Fruit fly (Drosophila melanogaster) whole organism, embryonic: ENCODE data around the gene Lrch.

ENCODE experiments used
- Asciz ChIP-seq: fragments of 200-800 bp; sonication (Bioruptor generic); optimal IDR thresholded peaks from 2 replicates; lab custom pipeline; 2017; ENCODE audit warnings: missing biosample characterization, mild to moderate bottlenecking, missing genetic modification characterization, missing genetic modification reagents
- CG11398 ChIP-seq: fragments of 200-800 bp; sonication (Bioruptor generic); optimal IDR thresholded peaks from 2 replicates; lab custom pipeline; 2016; ENCODE audit warnings: missing biosample characterization, missing genetic modification characterization
- CG12071 ChIP-seq: fragments of 200-800 bp; sonication (Bioruptor generic); optimal IDR thresholded peaks from 3 replicates; lab custom pipeline; 2018; ENCODE audit warnings: missing biosample characterization, mild to moderate bottlenecking, missing genetic modification characterization
- CG12659 ChIP-seq: fragments of 200-800 bp; sonication (Bioruptor generic); optimal IDR thresholded peaks from 3 replicates; lab custom pipeline; 2017; ENCODE audit warnings: mild to moderate bottlenecking, missing biosample characterization, missing genetic modification reagents, missing genetic modification characterization
- CG13123 ChIP-seq: fragments of 200-800 bp; sonication (Bioruptor generic); optimal IDR thresholded peaks from 2 replicates; lab custom pipeline; 2016; ENCODE audit warnings: missing biosample characterization, missing genetic modification characterization
- CG1529 ChIP-seq: fragments of 200-800 bp; sonication (Bioruptor generic); optimal IDR thresholded peaks from 3 replicates; lab custom pipeline; 2018; ENCODE audit warnings: missing biosample characterization, missing genetic modification characterization
- CG17186 ChIP-seq: fragments of 200-800 bp; sonication (Bioruptor generic); optimal IDR thresholded peaks from 3 replicates; lab custom pipeline; 2017; ENCODE audit warnings: missing biosample characterization, missing genetic modification reagents, missing genetic modification characterization
- CG17361 ChIP-seq: fragments of 200-800 bp; sonication (Bioruptor generic); IDR thresholded peaks from 3 replicates; pipeline ENCODE4 v1.3.6; 2022; ENCODE audit warnings: missing biosample characterization, missing genetic modification characterization
- CG17912 ChIP-seq: fragments of 200-800 bp; sonication (Bioruptor generic); optimal IDR thresholded peaks from 2 replicates; lab custom pipeline; 2018; ENCODE audit warnings: missing biosample characterization, mild to moderate bottlenecking, missing genetic modification characterization
- CG18476 ChIP-seq: fragments of 200-800 bp; sonication (Bioruptor generic); optimal IDR thresholded peaks from 2 replicates; lab custom pipeline; 2016; ENCODE audit warnings: missing biosample characterization, mild to moderate bottlenecking, missing genetic modification characterization
- CG18599 ChIP-seq: fragments of 200-800 bp; sonication (Bioruptor generic); optimal IDR thresholded peaks from 3 replicates; lab custom pipeline; 2017; ENCODE audit warnings: missing biosample characterization, missing genetic modification characterization, mild to moderate bottlenecking, moderate library complexity, missing genetic modification reagents
- CG2889 ChIP-seq: fragments of 200-800 bp; sonication (Bioruptor generic); IDR thresholded peaks from 3 replicates; pipeline ENCODE4 v1.3.6; 2022; ENCODE audit warnings: missing biosample characterization, missing genetic modification characterization
- CG32532 ChIP-seq: fragments of 200-800 bp; sonication (Bioruptor generic); IDR thresholded peaks from 2 replicates; pipeline ENCODE4 v1.3.6; 2022; ENCODE audit warnings: missing biosample characterization, missing genetic modification characterization
- CG4404 ChIP-seq: fragments of 200-800 bp; sonication (Bioruptor generic); IDR thresholded peaks from 2 replicates; pipeline ENCODE4 v1.3.6; 2022; ENCODE audit warnings: missing biosample characterization, missing genetic modification characterization
- CG4820 ChIP-seq: fragments of 200-800 bp; sonication (Bioruptor generic); optimal IDR thresholded peaks from 3 replicates; lab custom pipeline; 2016; ENCODE audit warnings: missing biosample characterization, missing genetic modification characterization
- CG6765 ChIP-seq: fragments of 200-800 bp; sonication (Bioruptor generic); optimal IDR thresholded peaks from 3 replicates; lab custom pipeline; 2017; ENCODE audit warnings: missing biosample characterization, mild to moderate bottlenecking, missing genetic modification characterization
- CG6791 ChIP-seq: fragments of 200-800 bp; sonication (Bioruptor generic); IDR thresholded peaks from 3 replicates; pipeline ENCODE4 v1.3.6; 2022; ENCODE audit warnings: missing biosample characterization, missing genetic modification characterization; ENCODE audit not compliant: partially characterized antibody
- CG7357 ChIP-seq: fragments of 200-800 bp; sonication (Bioruptor generic); IDR thresholded peaks from 3 replicates; pipeline ENCODE4 v1.3.6; 2022; ENCODE audit warnings: missing biosample characterization, missing genetic modification characterization
- CG8478 ChIP-seq: fragments of >200 bp; optimal IDR thresholded peaks from 2 replicates; lab custom pipeline; 2018
- Dbx ChIP-seq: fragments of 200-800 bp; sonication (Bioruptor generic); IDR thresholded peaks from 3 replicates; pipeline ENCODE4 v1.3.6; 2022; ENCODE audit warnings: missing biosample characterization, missing genetic modification characterization
- E2f1 ChIP-seq: fragments of 200-800 bp; sonication (Bioruptor generic); IDR thresholded peaks from 2 replicates; pipeline ENCODE4 v1.3.6; 2022; ENCODE audit warnings: missing biosample characterization, missing genetic modification characterization
- H15 ChIP-seq: fragments of 200-800 bp; sonication (Bioruptor generic); IDR thresholded peaks from 3 replicates; pipeline ENCODE4 v1.3.6; 2022; ENCODE audit warnings: missing biosample characterization, missing genetic modification characterization
- Hsf ChIP-seq: fragments of 200-800 bp; sonication (Bioruptor generic); optimal IDR thresholded peaks from 3 replicates; lab custom pipeline; 2016; ENCODE audit warnings: missing biosample characterization, missing genetic modification characterization
- Mrtf ChIP-seq: fragments of 200-800 bp; sonication (Bioruptor generic); IDR thresholded peaks from 3 replicates; pipeline ENCODE4 v1.3.6; 2022; ENCODE audit warnings: missing biosample characterization, missing genetic modification characterization
- Myb ChIP-seq: fragments of 200-800 bp; sonication (Bioruptor generic); optimal IDR thresholded peaks from 2 replicates; lab custom pipeline; 2016; ENCODE audit warnings: missing biosample characterization, missing genetic modification characterization
- Pdp1 ChIP-seq, 2 experiments: fragments of 200-800 bp; sonication (Bioruptor generic); optimal IDR thresholded peaks; 3 replicates each; lab custom pipeline; 2016; ENCODE audit warnings: missing biosample characterization in 2 of 2, missing genetic modification characterization in 2 of 2, mild to moderate bottlenecking in 1 of 2, moderate library complexity in 1 of 2
- Rfx ChIP-seq: fragments of 200-800 bp; sonication (Bioruptor generic); IDR thresholded peaks from 2 replicates; pipeline ENCODE4 v1.3.6; 2022; ENCODE audit warnings: missing biosample characterization, missing genetic modification characterization
- Six4 ChIP-seq: fragments of 200-800 bp; sonication (Bioruptor generic); optimal IDR thresholded peaks from 2 replicates; lab custom pipeline; 2016; ENCODE audit warnings: missing biosample characterization, missing genetic modification characterization
- ara ChIP-seq: fragments of 200-800 bp; sonication (Bioruptor generic); IDR thresholded peaks from 2 replicates; pipeline ENCODE4 v1.3.6; 2022; ENCODE audit warnings: missing biosample characterization, missing genetic modification characterization
- bbx ChIP-seq: fragments of 200-800 bp; sonication (Bioruptor generic); IDR thresholded peaks from 2 replicates; pipeline ENCODE4 v1.3.6; 2022; ENCODE audit warnings: missing biosample characterization, missing genetic modification characterization; ENCODE audit not compliant: partially characterized antibody
- bcd ChIP-seq: fragments of 200-800 bp; sonication (Bioruptor generic); optimal IDR thresholded peaks from 2 replicates; lab custom pipeline; 2017; ENCODE audit warnings: missing biosample characterization, mild to moderate bottlenecking, missing genetic modification characterization
- chinmo ChIP-seq: fragments of 200-800 bp; sonication (Bioruptor generic); IDR thresholded peaks from 4 replicates; pipeline ENCODE4 v1.3.6; 2022; ENCODE audit warnings: missing biosample characterization, missing genetic modification characterization; ENCODE audit not compliant: partially characterized antibody
- cwo ChIP-seq: fragments of 200-800 bp; sonication (Bioruptor generic); optimal IDR thresholded peaks from 3 replicates; lab custom pipeline; 2017; ENCODE audit warnings: missing biosample characterization, missing genetic modification characterization, mild to moderate bottlenecking, moderate library complexity, missing genetic modification reagents
- da ChIP-seq: fragments of 200-800 bp; sonication (Bioruptor generic); optimal IDR thresholded peaks from 2 replicates; lab custom pipeline; 2016; ENCODE audit warnings: missing biosample characterization, missing genetic modification characterization
- dmrt11E ChIP-seq: fragments of 200-800 bp; sonication (Bioruptor generic); optimal IDR thresholded peaks from 3 replicates; lab custom pipeline; 2018; ENCODE audit warnings: missing biosample characterization, mild to moderate bottlenecking, missing genetic modification characterization, moderate library complexity
- ems ChIP-seq: fragments of 200-800 bp; sonication (Bioruptor generic); optimal IDR thresholded peaks from 3 replicates; lab custom pipeline; 2016; ENCODE audit warnings: missing biosample characterization, missing genetic modification characterization
- eyg ChIP-seq: fragments of 200-800 bp; sonication (Bioruptor generic); optimal IDR thresholded peaks from 3 replicates; lab custom pipeline; 2016; ENCODE audit warnings: missing biosample characterization, missing genetic modification characterization
- fd102C ChIP-seq: fragments of 200-800 bp; sonication (Bioruptor generic); optimal IDR thresholded peaks from 2 replicates; lab custom pipeline; 2018; ENCODE audit warnings: missing biosample characterization, mild to moderate bottlenecking, missing genetic modification characterization, moderate library complexity
- fd96Cb ChIP-seq: fragments of 200-800 bp; sonication (Bioruptor generic); optimal IDR thresholded peaks from 2 replicates; lab custom pipeline; 2018; ENCODE audit warnings: missing biosample characterization, mild to moderate bottlenecking, missing genetic modification characterization, moderate library complexity
- hb ChIP-seq: fragments of 200-800 bp; sonication (Bioruptor generic); IDR thresholded peaks from 3 replicates; pipeline ENCODE4 v1.3.6; 2022; ENCODE audit warnings: missing biosample characterization, missing genetic modification characterization; ENCODE audit not compliant: partially characterized antibody
- hth ChIP-seq: fragments of >200 bp; optimal IDR thresholded peaks from 2 replicates; lab custom pipeline; 2017; ENCODE audit warnings: inconsistent platforms
- mirr ChIP-seq: fragments of 200-800 bp; sonication (Bioruptor generic); optimal IDR thresholded peaks from 3 replicates; lab custom pipeline; 2018; ENCODE audit warnings: missing biosample characterization, mild to moderate bottlenecking, missing genetic modification characterization
- pan ChIP-seq, 4 experiments: fragments of >200 bp in 3 of 4; fragments of 200-800 bp in 1 of 4; sonication (Bioruptor generic) in 1 of 4; optimal IDR thresholded peaks in 3 of 4; IDR thresholded peaks in 1 of 4; 2 replicates each; pipeline versions ENCODE4 v1.3.6 to Lab custom; 2017 to 2022; ENCODE audit warnings: missing biosample characterization in 2 of 4, missing genetic modification characterization in 2 of 4, mixed read lengths in 1 of 4
- pb ChIP-seq: fragments of 200-800 bp; sonication (Bioruptor generic); optimal IDR thresholded peaks from 3 replicates; lab custom pipeline; 2016; ENCODE audit warnings: missing biosample characterization, missing genetic modification characterization
- repo ChIP-seq: fragments of 200-800 bp; sonication (Bioruptor generic); optimal IDR thresholded peaks from 2 replicates; lab custom pipeline; 2016; ENCODE audit warnings: missing biosample characterization, missing genetic modification characterization
- sd ChIP-seq: fragments of 200-800 bp; sonication (Bioruptor generic); optimal IDR thresholded peaks from 3 replicates; lab custom pipeline; 2018; ENCODE audit warnings: missing biosample characterization, mild to moderate bottlenecking, missing genetic modification characterization, moderate library complexity
- shn ChIP-seq: fragments of 200-800 bp; sonication (Bioruptor generic); optimal IDR thresholded peaks from 3 replicates; lab custom pipeline; 2016; ENCODE audit warnings: missing biosample characterization, missing genetic modification characterization
- sisA ChIP-seq: fragments of 200-800 bp; sonication (Bioruptor generic); IDR thresholded peaks from 2 replicates; pipeline ENCODE4 v1.3.6; 2022; ENCODE audit warnings: missing biosample characterization, missing genetic modification characterization
- tio ChIP-seq: fragments of 200-800 bp; sonication (Bioruptor generic); optimal IDR thresholded peaks from 2 replicates; lab custom pipeline; 2017; ENCODE audit warnings: missing biosample characterization, missing genetic modification characterization, inconsistent platforms
- vvl ChIP-seq: fragments of 200-800 bp; sonication (Bioruptor generic); IDR thresholded peaks from 2 replicates; pipeline ENCODE4 v1.3.6; 2022; ENCODE audit warnings: missing biosample characterization, missing genetic modification characterization
- zfh1 ChIP-seq: fragments of 200-800 bp; sonication (Bioruptor generic); IDR thresholded peaks from 3 replicates; pipeline ENCODE4 v1.3.6; 2022; ENCODE audit warnings: missing biosample characterization, missing genetic modification characterization

Gene Lrch

dm6 chr2L:17382318-17382717 is 1.6 kb downstream of the Lrch start (continued):
- TF ChIP-seq CG18599 (GFP tag; lab: Kevin White, UChicago) (peak; percentile 86), CG4820 (GFP tag; lab: Kevin White, UChicago) (peak; percentile 46), Hsf (peak; percentile 79), Mrtf (no peak), bcd (GFP tag; lab: Kevin White, UChicago) (peak; percentile 54), CG4404 (peak; percentile 60), bbx (GFP tag; lab: Robert Waterston, UW) (no peak), sisA (peak; percentile 30; the same call in 1 of the 2 replicates), pb (GFP tag; lab: Kevin White, UChicago) (no peak), Rfx (GFP tag; lab: Robert Waterston, UW) (no peak; the same call in 1 of the 2 replicates), CG2889 (GFP tag; lab: Robert Waterston, UW) (no peak), vvl (0 out of 2 replicates have a peak, but pooled peaks have one; percentile 21), CG6765 (GFP tag; lab: Kevin White, UChicago) (peak; percentile 34), cwo (GFP tag; lab: Kevin White, UChicago) (peak; percentile 65), CG32532 (GFP tag; lab: Robert Waterston, UW) (no peak), Myb (GFP tag; lab: Kevin White, UChicago) (peak; percentile 3), chinmo (GFP tag; lab: Robert Waterston, UW) (no peak), da (GFP tag; lab: Kevin White, UChicago) (no peak), hth (no peak), E2f1 (peak; percentile 47; the same call in 1 of the 2 replicates), fd102C (GFP tag; lab: Kevin White, UChicago) (peak; percentile 46), CG6791 (GFP tag; lab: Robert Waterston, UW) (no peak), ara (GFP tag; lab: Robert Waterston, UW) (peak; percentile 57), pan (optimal IDR thresholded peaks at IDR 0.05; lab: Kevin White, UChicago) (no peak), pan (GFP tag; optimal IDR thresholded peaks at IDR 0.05 in 1 of 2, IDR thresholded peaks at IDR 0.05 in 1 of 2) (peak in 1 of 2 experiments; percentile 17), CG17912 (GFP tag; lab: Kevin White, UChicago) (peak; percentile 12), H15 (GFP tag; lab: Robert Waterston, UW) (peak; percentile 61; the same call in 1 of the 3 replicates), sd (tag; lab: Kevin White, UChicago) (peak; percentile 16), fd96Cb (tag; lab: Kevin White, UChicago) (peak; percentile 72), tio (GFP tag; lab: Kevin White, UChicago) (peak; percentile 67), CG13123 (peak; percentile 6), Pdp1 (GFP tag; optimal IDR thresholded peaks at IDR 0.05; lab: Kevin White, UChicago) (peak; percentile 9 to 54), CG18476 (peak; percentile 18), mirr (GFP tag; lab: Kevin White, UChicago) (peak; percentile 41), CG12071 (GFP tag; lab: Kevin White, UChicago) (peak; percentile 54), CG12659 (GFP tag; lab: Kevin White, UChicago) (peak; percentile 54), CG17361 (GFP tag; lab: Robert Waterston, UW) (peak; percentile 92), eyg (no peak), dmrt11E (peak; percentile 86), ems (GFP tag; lab: Kevin White, UChicago) (peak; percentile 16), CG8478 (lab: Kevin White, UChicago) (no peak), hb (GFP tag; lab: Robert Waterston, UW) (no peak), CG11398 (GFP tag; lab: Kevin White, UChicago) (no peak), CG7357 (no peak), shn (GFP tag; lab: Kevin White, UChicago) (peak; percentile 50), Six4 (GFP tag; lab: Kevin White, UChicago) (peak; percentile 64), repo (GFP tag; lab: Kevin White, UChicago) (no peak), CG1529 (peak; percentile 75), Dbx (GFP tag; lab: Robert Waterston, UW) (0 out of 3 replicates have a peak, but pooled peaks have one; percentile 34), CG17186 (GFP tag; lab: Kevin White, UChicago) (no peak), Asciz (GFP tag; lab: Kevin White, UChicago) (peak; percentile 79), zfh1 (GFP tag; lab: Robert Waterston, UW) (peak; percentile 56; the same call in 1 of the 3 replicates)
